Worm (Caenorhabditis elegans) whole organism, young adult: ENCODE data around the gene trmt-10C.2.

Source experiments
- C06A6.2 ChIP-seq: fragments of 200-800 bp; sonication (Bioruptor generic); conservative IDR thresholded peaks from 2 replicates; pipeline ENCODE4 v1.3.6; 2022; ENCODE audit warnings: missing genetic modification characterization, missing compliant biosample characterization
- F10E7.11 ChIP-seq: sonication (generic microtip); optimal IDR thresholded peaks from 2 replicates; lab custom pipeline; 2017; ENCODE audit warnings: mild to moderate bottlenecking, missing genetic modification characterization, moderate library complexity, missing compliant biosample characterization
- F22D6.2 ChIP-seq: sonication (generic microtip); optimal IDR thresholded peaks from 2 replicates; lab custom pipeline; 2016; ENCODE audit warnings: mild to moderate bottlenecking, missing genetic modification characterization, missing compliant biosample characterization
- F23B12.7 ChIP-seq: sonication (generic microtip); optimal IDR thresholded peaks from 2 replicates; lab custom pipeline; 2017; ENCODE audit warnings: missing genetic modification characterization, mild to moderate bottlenecking, missing compliant biosample characterization, antibody characterized with exemption, moderate library complexity; ENCODE audit not compliant: insufficient read depth
- F33H1.4 ChIP-seq: fragments of 200-800 bp; sonication (Bioruptor generic); IDR thresholded peaks from 2 replicates; pipeline ENCODE4 v1.3.6; 2022; ENCODE audit warnings: missing genetic modification reagents, missing genetic modification characterization, missing compliant biosample characterization
- F49E8.2 ChIP-seq: sonication (generic microtip); optimal IDR thresholded peaks from 3 replicates; lab custom pipeline; 2017; ENCODE audit warnings: missing genetic modification characterization, mild to moderate bottlenecking, missing compliant biosample characterization, antibody characterized with exemption, moderate library complexity; ENCODE audit not compliant: insufficient read depth
- F55B11.4 ChIP-seq: sonication (generic microtip); optimal IDR thresholded peaks from 2 replicates; lab custom pipeline; 2016; ENCODE audit warnings: missing compliant biosample characterization, missing genetic modification characterization, borderline replicate concordance; ENCODE audit not compliant: insufficient read depth
- K11D2.4 ChIP-seq: fragments of 200-800 bp; sonication (Bioruptor generic); IDR thresholded peaks from 2 replicates; pipeline ENCODE4 v1.3.6; 2022; ENCODE audit warnings: missing genetic modification reagents, missing genetic modification characterization, missing compliant biosample characterization
- T07F8.4 ChIP-seq: sonication (generic microtip); optimal IDR thresholded peaks from 2 replicates; lab custom pipeline; 2016; ENCODE audit warnings: mild to moderate bottlenecking, missing genetic modification characterization, moderate library complexity, missing compliant biosample characterization
- T26A5.8 ChIP-seq: sonication (generic microtip); optimal IDR thresholded peaks from 2 replicates; lab custom pipeline; 2016; ENCODE audit warnings: missing genetic modification characterization, missing compliant biosample characterization
- Y53F4B.3 ChIP-seq: fragments of 200-800 bp; sonication (Bioruptor generic); IDR thresholded peaks from 2 replicates; pipeline ENCODE4 v1.3.6; 2022; ENCODE audit warnings: missing genetic modification reagents, missing genetic modification characterization, missing compliant biosample characterization
- Y56A3A.18 ChIP-seq: fragments of 200-800 bp; sonication (Bioruptor generic); IDR thresholded peaks from 2 replicates; pipeline ENCODE4 v1.3.6; 2022; ENCODE audit warnings: missing genetic modification reagents, missing genetic modification characterization, missing compliant biosample characterization
- Y95B8A.8 ChIP-seq: fragments of 200-800 bp; sonication (Bioruptor generic); IDR thresholded peaks from 2 replicates; pipeline ENCODE4 v1.3.6; 2022; ENCODE audit warnings: missing genetic modification reagents, missing genetic modification characterization, missing compliant biosample characterization
- ZK185.1 ChIP-seq: sonication (generic microtip); optimal IDR thresholded peaks from 2 replicates; lab custom pipeline; 2016; ENCODE audit warnings: mild to moderate bottlenecking, missing genetic modification characterization, missing compliant biosample characterization; ENCODE audit not compliant: poor library complexity, severe bottlenecking
- ama-1 ChIP-seq, 3 experiments: fragments of 150-350 bp in 1 of 3; sonication (generic microtip) in 2 of 3; optimal IDR thresholded peaks; 2 replicates each; lab custom pipeline; 2014 to 2018; ENCODE audit warnings: missing biosample characterization in 2 of 3, missing genetic modification characterization in 2 of 3, missing genetic modification reagents in 2 of 3
- athp-1 ChIP-seq: sonication (generic microtip); optimal IDR thresholded peaks from 2 replicates; lab custom pipeline; 2017; ENCODE audit warnings: mild to moderate bottlenecking, missing genetic modification characterization, missing compliant biosample characterization
- attf-3 ChIP-seq: fragments of 200-800 bp; sonication (Bioruptor generic); conservative IDR thresholded peaks from 2 replicates; pipeline ENCODE4 v1.3.6; 2022; ENCODE audit warnings: missing genetic modification reagents, missing genetic modification characterization, missing compliant biosample characterization
- bed-1 ChIP-seq: fragments of 200-800 bp; sonication (Bioruptor generic); IDR thresholded peaks from 2 replicates; pipeline ENCODE4 v1.3.6; 2022; ENCODE audit warnings: missing genetic modification reagents, missing genetic modification characterization, missing compliant biosample characterization
- cebp-2 ChIP-seq: fragments of 200-800 bp; sonication (Bioruptor generic); IDR thresholded peaks from 2 replicates; pipeline ENCODE4 v1.3.6; 2022; ENCODE audit warnings: missing genetic modification characterization, missing compliant biosample characterization
- ceh-100 ChIP-seq: fragments of 200-800 bp; sonication (Bioruptor generic); IDR thresholded peaks from 2 replicates; pipeline ENCODE4 v1.3.6; 2022; ENCODE audit warnings: missing genetic modification reagents, missing genetic modification characterization, missing compliant biosample characterization
- ceh-79 ChIP-seq: sonication (generic microtip); optimal IDR thresholded peaks from 2 replicates; lab custom pipeline; 2017; ENCODE audit warnings: mild to moderate bottlenecking, missing genetic modification characterization, missing compliant biosample characterization
- ceh-91 ChIP-seq: fragments of 200-800 bp; sonication (Bioruptor generic); IDR thresholded peaks from 2 replicates; pipeline ENCODE4 v1.3.6; 2022; ENCODE audit warnings: missing genetic modification reagents, missing genetic modification characterization, missing compliant biosample characterization
- dpl-1 ChIP-seq: fragments of 150-350 bp; optimal IDR thresholded peaks from 2 replicates; lab custom pipeline; 2014; ENCODE audit warnings: missing biosample characterization, missing genetic modification reagents, missing genetic modification characterization
- ekl-4 ChIP-seq: fragments of 200-800 bp; sonication (Bioruptor generic); IDR thresholded peaks from 2 replicates; pipeline ENCODE4 v1.3.6; 2022; ENCODE audit warnings: missing genetic modification reagents, missing genetic modification characterization, missing compliant biosample characterization
- him-1 ChIP-seq: sonication (generic microtip); optimal IDR thresholded peaks from 2 replicates; lab custom pipeline; 2016; ENCODE audit warnings: missing genotype, missing genetic modification reagents, missing genetic modification characterization, missing compliant biosample characterization
- hlh-26 ChIP-seq: fragments of 200-800 bp; sonication (Bioruptor generic); conservative IDR thresholded peaks from 2 replicates; pipeline ENCODE4 v1.3.6; 2022; ENCODE audit warnings: missing genetic modification reagents, missing genetic modification characterization, missing compliant biosample characterization
- hmg-20 ChIP-seq: fragments of 200-800 bp; sonication (Bioruptor generic); IDR thresholded peaks from 2 replicates; pipeline ENCODE4 v1.3.6; 2022; ENCODE audit warnings: missing genetic modification reagents, missing genetic modification characterization, missing compliant biosample characterization
- hrde-1 ChIP-seq: sonication (generic microtip); optimal IDR thresholded peaks from 2 replicates; lab custom pipeline; 2016; ENCODE audit warnings: missing genetic modification characterization, mild to moderate bottlenecking, missing compliant biosample characterization, moderate library complexity, missing genotype, missing genetic modification reagents, borderline replicate concordance
- lin-40 ChIP-seq: sonication (generic microtip); optimal IDR thresholded peaks from 2 replicates; lab custom pipeline; 2016; ENCODE audit warnings: missing genetic modification characterization, mild to moderate bottlenecking, missing compliant biosample characterization, missing genotype, missing genetic modification reagents
- lir-1 ChIP-seq: fragments of 200-800 bp; sonication (Bioruptor generic); conservative IDR thresholded peaks from 2 replicates; pipeline ENCODE4 v1.3.6; 2022; ENCODE audit warnings: missing genetic modification reagents, missing genetic modification characterization, missing compliant biosample characterization
- lsl-1 ChIP-seq: fragments of 200-800 bp; sonication (Bioruptor generic); optimal IDR thresholded peaks from 2 replicates; lab custom pipeline; 2018; ENCODE audit warnings: mild to moderate bottlenecking, missing genetic modification characterization, moderate library complexity, missing compliant biosample characterization
- mel-28 ChIP-seq: sonication (generic microtip); optimal IDR thresholded peaks from 2 replicates; lab custom pipeline; 2016; ENCODE audit warnings: borderline replicate concordance, mild to moderate bottlenecking, missing genetic modification characterization, missing compliant biosample characterization
- nfya-1 ChIP-seq: sonication (generic microtip); optimal IDR thresholded peaks from 2 replicates; lab custom pipeline; 2017; ENCODE audit warnings: antibody characterized with exemption, missing compliant biosample characterization, missing genetic modification characterization, borderline replicate concordance; ENCODE audit not compliant: insufficient read depth
- nfyb-1 ChIP-seq: fragments of 200-800 bp; sonication (Bioruptor generic); IDR thresholded peaks from 2 replicates; pipeline ENCODE4 v1.3.6; 2022; ENCODE audit warnings: missing genetic modification reagents, missing genetic modification characterization, missing compliant biosample characterization
- nhr-27 ChIP-seq: fragments of 200-800 bp; sonication (Bioruptor generic); optimal IDR thresholded peaks from 2 replicates; lab custom pipeline; 2018; ENCODE audit warnings: mild to moderate bottlenecking, missing genetic modification characterization, moderate library complexity, missing compliant biosample characterization
- nhr-80 ChIP-seq: sonication (generic microtip); optimal IDR thresholded peaks from 2 replicates; lab custom pipeline; 2016; ENCODE audit warnings: missing genetic modification characterization, missing compliant biosample characterization
- nhr-90 ChIP-seq: sonication (generic microtip); optimal IDR thresholded peaks from 2 replicates; lab custom pipeline; 2016; ENCODE audit warnings: missing genotype, mild to moderate bottlenecking, missing genetic modification characterization, missing compliant biosample characterization
- pbrm-1 ChIP-seq: fragments of 200-800 bp; sonication (Bioruptor generic); IDR thresholded peaks from 2 replicates; pipeline ENCODE4 v1.3.6; 2022; ENCODE audit warnings: missing genetic modification reagents, missing genetic modification characterization, missing compliant biosample characterization
- rcor-1 ChIP-seq: fragments of 200-800 bp; sonication (Bioruptor generic); IDR thresholded peaks from 2 replicates; pipeline ENCODE4 v1.3.6; 2022; ENCODE audit warnings: missing genetic modification reagents, missing genetic modification characterization, missing compliant biosample characterization
- snpc-3.4 ChIP-seq: sonication (generic microtip); optimal IDR thresholded peaks from 2 replicates; lab custom pipeline; 2017; ENCODE audit warnings: missing genetic modification characterization, mild to moderate bottlenecking, missing compliant biosample characterization, antibody characterized with exemption, moderate library complexity, missing genotype, missing genetic modification reagents
- somi-1 ChIP-seq: fragments of 200-800 bp; sonication (Bioruptor generic); optimal IDR thresholded peaks from 2 replicates; lab custom pipeline; 2018; ENCODE audit warnings: mild to moderate bottlenecking, missing genetic modification characterization, missing compliant biosample characterization
- tbp1 ChIP-seq: fragments of 200-800 bp; sonication (Bioruptor generic); optimal IDR thresholded peaks from 2 replicates; lab custom pipeline; 2018; ENCODE audit warnings: mild to moderate bottlenecking, missing genetic modification characterization, missing compliant biosample characterization
- tbx-9 ChIP-seq: sonication (generic microtip); optimal IDR thresholded peaks from 2 replicates; lab custom pipeline; 2016; ENCODE audit warnings: borderline replicate concordance, missing genetic modification characterization, inconsistent platforms, missing compliant biosample characterization
- unc-130 ChIP-seq: sonication (generic microtip); optimal IDR thresholded peaks from 2 replicates; lab custom pipeline; 2016; ENCODE audit warnings: missing genetic modification reagents, missing genetic modification characterization, missing compliant biosample characterization
- zim-3 ChIP-seq: sonication (generic microtip); optimal IDR thresholded peaks from 2 replicates; lab custom pipeline; 2017; ENCODE audit warnings: mild to moderate bottlenecking, missing genetic modification characterization, moderate library complexity, missing compliant biosample characterization
- ztf-25 ChIP-seq: fragments of 200-800 bp; sonication (Bioruptor generic); IDR thresholded peaks from 2 replicates; pipeline ENCODE4 v1.3.6; 2022; ENCODE audit warnings: missing genetic modification reagents, missing genetic modification characterization, missing compliant biosample characterization

The trmt-10C.2 gene

DNA sequence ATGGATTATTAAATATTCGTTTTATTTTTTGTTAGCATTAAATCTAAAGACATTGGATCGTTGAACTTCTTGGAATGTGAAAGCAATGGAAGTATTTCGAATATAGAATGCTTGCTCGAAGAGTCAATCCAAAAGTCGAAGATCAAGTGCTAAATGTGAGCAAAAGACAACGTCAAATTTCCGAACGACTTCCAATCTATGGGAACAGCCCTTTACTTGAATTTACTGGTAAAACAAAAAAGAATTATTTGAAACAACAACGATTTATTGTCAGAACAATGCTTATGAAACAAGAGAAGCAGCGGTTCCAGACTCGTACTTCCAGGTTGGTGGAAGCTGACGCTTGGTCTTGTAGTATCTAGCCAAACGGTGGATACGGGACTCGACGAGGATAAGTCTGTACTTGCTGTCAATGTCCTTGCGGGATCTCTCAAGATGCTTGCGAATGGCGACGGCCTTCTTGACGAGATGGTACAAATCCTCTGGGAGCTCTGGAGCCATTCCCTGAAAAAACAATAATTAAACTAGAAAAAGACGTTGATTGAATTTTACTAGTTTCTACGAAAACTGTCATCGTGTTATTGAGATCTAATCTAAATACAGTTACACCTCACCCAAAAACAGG is 27.9 kb downstream of the trmt-10C.2 start (continued):
- TF ChIP-seq cebp-2 (GFP tag; lab: Robert Waterston, UW) (no peak), lir-1 (GFP tag; lab: Robert Waterston, UW) (no peak), tbp1 (peak; percentile 60), Y95B8A.8 (peak; percentile 56; the same call in 1 of the 2 replicates), hlh-26 (GFP tag; lab: Robert Waterston, UW) (no peak), tbx-9 (tag; lab: Kevin White, UChicago) (no peak), ama-1 (optimal IDR thresholded peaks at IDR 0.05; lab: Kevin White, UChicago) (no peak), ama-1 (GFP tag; optimal IDR thresholded peaks at IDR 0.05; lab: Kevin White, UChicago) (peak in 1 of 2 experiments; percentile 82), bed-1 (GFP tag; lab: Robert Waterston, UW) (no peak), rcor-1 (peak; percentile 53; the same call in 1 of the 2 replicates), him-1 (peak; percentile 99), ceh-79 (peak; percentile 36), lin-40 (tag; lab: Kevin White, UChicago) (no peak), lsl-1 (GFP tag; lab: Kevin White, UChicago) (peak; percentile 67), Y53F4B.3 (GFP tag; lab: Robert Waterston, UW) (no peak), hmg-20 (GFP tag; lab: Robert Waterston, UW) (no peak; the same call in 1 of the 2 replicates), unc-130 (GFP tag; lab: Kevin White, UChicago) (peak; percentile 82), F22D6.2 (tag; lab: Kevin White, UChicago) (no peak), dpl-1 (no peak), zim-3 (tag; lab: Kevin White, UChicago) (peak; percentile 29), nfyb-1 (GFP tag; lab: Robert Waterston, UW) (peak; percentile 86), nfya-1 (tag; lab: Kevin White, UChicago) (no peak), F49E8.2 (peak; percentile 97), F33H1.4 (peak; percentile 38), athp-1 (tag; lab: Kevin White, UChicago) (peak; percentile 76), T26A5.8 (tag; lab: Kevin White, UChicago) (peak; percentile 57), ceh-100 (GFP tag; lab: Robert Waterston, UW) (peak; percentile 36; the same call in 1 of the 2 replicates), K11D2.4 (GFP tag; lab: Robert Waterston, UW) (0 out of 2 replicates have a peak, but pooled peaks have one; percentile 36), F55B11.4 (no peak), Y56A3A.18 (GFP tag; lab: Robert Waterston, UW) (peak; percentile 91), pbrm-1 (GFP tag; lab: Robert Waterston, UW) (peak; percentile 57; the same call in 1 of the 2 replicates), hrde-1 (tag; lab: Kevin White, UChicago) (peak; percentile 98), C06A6.2 (GFP tag; lab: Robert Waterston, UW) (no peak), F23B12.7 (tag; lab: Kevin White, UChicago) (peak; percentile 62), attf-3 (GFP tag; lab: Robert Waterston, UW) (0 out of 2 replicates have a peak, but pooled peaks have one; percentile 18), snpc-3.4 (peak; percentile 87), ZK185.1 (tag; lab: Kevin White, UChicago) (peak; percentile 53)

DNA sequence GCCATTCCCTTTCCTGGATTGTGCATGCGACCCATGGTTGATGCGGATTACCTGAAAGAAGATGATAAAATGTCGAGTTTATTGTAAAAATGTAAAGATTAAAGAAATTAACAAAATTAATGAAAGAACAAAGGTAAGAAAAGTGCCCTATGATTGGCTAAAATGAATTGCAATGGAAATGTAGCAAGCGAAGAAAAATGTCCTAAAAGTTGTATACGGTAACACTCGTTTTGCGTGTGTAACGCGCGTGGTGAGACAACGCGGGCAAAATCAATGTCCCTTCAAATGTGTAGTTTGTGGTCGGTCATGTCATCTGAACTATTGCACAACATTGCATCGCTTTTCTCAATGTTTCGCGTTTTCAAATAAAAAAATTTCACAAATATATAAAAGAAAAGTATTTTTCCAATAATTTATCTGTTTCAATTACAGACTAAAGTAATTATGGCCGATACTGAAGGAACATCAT is 28.9 kb downstream of the trmt-10C.2 start, which contains the start of the genes rps-13 and nfx-1:
rps-13 (minus strand) TSS at position 51 of the 469 bp plus-strand sequence.
nfx-1 (plus strand) TSS at position 433 of the 469 bp plus-strand sequence.
- TF ChIP-seq nhr-80 (tag; lab: Kevin White, UChicago) = peak; percentile 40
- no peak for TF ChIP-seq nhr-27
- no peak for TF ChIP-seq Y56A3A.18 (GFP tag; lab: Robert Waterston, UW)
- TF ChIP-seq ztf-25 = no peak
- no peak for TF ChIP-seq F55B11.4
- TF ChIP-seq dpl-1 = peak; percentile 32
- no peak for TF ChIP-seq T07F8.4 (tag; lab: Kevin White, UChicago)
- peak; percentile 69; the same call in 1 of the 2 replicates for TF ChIP-seq nfyb-1 (GFP tag; lab: Robert Waterston, UW)
- no peak for TF ChIP-seq F10E7.11 (tag; lab: Kevin White, UChicago)
- no peak for TF ChIP-seq mel-28 (tag; lab: Kevin White, UChicago)
- no peak for TF ChIP-seq ekl-4 (GFP tag; lab: Robert Waterston, UW)
- TF ChIP-seq somi-1 (GFP tag; lab: Kevin White, UChicago) = no peak
- no peak for TF ChIP-seq cebp-2 (GFP tag; lab: Robert Waterston, UW)
- TF ChIP-seq ceh-91 (GFP tag; lab: Robert Waterston, UW) = no peak
- TF ChIP-seq T26A5.8 (tag; lab: Kevin White, UChicago) = no peak
- no peak for TF ChIP-seq nhr-90 (tag; lab: Kevin White, UChicago)
